Fruit fly (Drosophila melanogaster) whole organism, wandering third instar larva: ENCODE measurements around the gene CAH2.

Experiments used
- Abd-B ChIP-seq: fragments of >200 bp; optimal IDR thresholded peaks from 2 replicates; lab custom pipeline; 2017; ENCODE audit warnings: missing biosample characterization, missing genetic modification characterization
- Dfd ChIP-seq: fragments of >200 bp; optimal IDR thresholded peaks from 2 replicates; lab custom pipeline; 2017; ENCODE audit warnings: missing biosample characterization, missing genetic modification characterization
- HLH106 ChIP-seq: fragments of 200-800 bp; optimal IDR thresholded peaks from 3 replicates; lab custom pipeline; 2019; ENCODE audit warnings: missing biosample characterization, mild to moderate bottlenecking, missing genetic modification characterization, moderate library complexity
- Hr78 ChIP-seq: fragments of >200 bp; optimal IDR thresholded peaks from 2 replicates; lab custom pipeline; 2017; ENCODE audit warnings: missing biosample characterization, missing genetic modification characterization
- Myc ChIP-seq: fragments of >200 bp; optimal IDR thresholded peaks from 2 replicates; lab custom pipeline; 2017
- N ChIP-seq: fragments of >200 bp; optimal IDR thresholded peaks from 2 replicates; lab custom pipeline; 2018; ENCODE audit warnings: missing biosample characterization, missing external identifiers, missing genetic modification characterization
- Sp1 ChIP-seq: fragments of 200-800 bp; sonication (Bioruptor generic); optimal IDR thresholded peaks from 3 replicates; lab custom pipeline; 2019; ENCODE audit warnings: missing biosample characterization, mild to moderate bottlenecking, missing genetic modification characterization, moderate library complexity
- dmrt93B ChIP-seq: fragments of 200-800 bp; sonication (Bioruptor generic); optimal IDR thresholded peaks from 2 replicates; lab custom pipeline; 2018; ENCODE audit warnings: missing biosample characterization, mild to moderate bottlenecking, missing genetic modification characterization
- h ChIP-seq: fragments of 200-800 bp; sonication (Bioruptor generic); optimal IDR thresholded peaks from 3 replicates; lab custom pipeline; 2016; ENCODE audit warnings: missing biosample characterization, mild to moderate bottlenecking, missing genetic modification characterization
- jim ChIP-seq: fragments of 175-275, 200-325 bp; sonication (Bioruptor generic); optimal IDR thresholded peaks from 2 replicates; lab custom pipeline; 2016; ENCODE audit warnings: missing biosample characterization, mild to moderate bottlenecking, missing genetic modification characterization
- pan ChIP-seq: fragments of >200 bp; optimal IDR thresholded peaks from 2 replicates; lab custom pipeline; 2017
- psq ChIP-seq: fragments of 200-800 bp; sonication (Bioruptor generic); optimal IDR thresholded peaks from 3 replicates; lab custom pipeline; 2017; ENCODE audit warnings: missing biosample characterization, mild to moderate bottlenecking, missing genetic modification characterization, moderate library complexity
- sv ChIP-seq: fragments of 200-800 bp; sonication (Bioruptor generic); optimal IDR thresholded peaks from 3 replicates; lab custom pipeline; 2016; ENCODE audit warnings: missing biosample characterization, missing genetic modification characterization
- woc ChIP-seq: sonication (Bioruptor generic); optimal IDR thresholded peaks from 2 replicates; lab custom pipeline; 2016; ENCODE audit warnings: missing biosample characterization, mild to moderate bottlenecking, missing genetic modification characterization

DNA sequence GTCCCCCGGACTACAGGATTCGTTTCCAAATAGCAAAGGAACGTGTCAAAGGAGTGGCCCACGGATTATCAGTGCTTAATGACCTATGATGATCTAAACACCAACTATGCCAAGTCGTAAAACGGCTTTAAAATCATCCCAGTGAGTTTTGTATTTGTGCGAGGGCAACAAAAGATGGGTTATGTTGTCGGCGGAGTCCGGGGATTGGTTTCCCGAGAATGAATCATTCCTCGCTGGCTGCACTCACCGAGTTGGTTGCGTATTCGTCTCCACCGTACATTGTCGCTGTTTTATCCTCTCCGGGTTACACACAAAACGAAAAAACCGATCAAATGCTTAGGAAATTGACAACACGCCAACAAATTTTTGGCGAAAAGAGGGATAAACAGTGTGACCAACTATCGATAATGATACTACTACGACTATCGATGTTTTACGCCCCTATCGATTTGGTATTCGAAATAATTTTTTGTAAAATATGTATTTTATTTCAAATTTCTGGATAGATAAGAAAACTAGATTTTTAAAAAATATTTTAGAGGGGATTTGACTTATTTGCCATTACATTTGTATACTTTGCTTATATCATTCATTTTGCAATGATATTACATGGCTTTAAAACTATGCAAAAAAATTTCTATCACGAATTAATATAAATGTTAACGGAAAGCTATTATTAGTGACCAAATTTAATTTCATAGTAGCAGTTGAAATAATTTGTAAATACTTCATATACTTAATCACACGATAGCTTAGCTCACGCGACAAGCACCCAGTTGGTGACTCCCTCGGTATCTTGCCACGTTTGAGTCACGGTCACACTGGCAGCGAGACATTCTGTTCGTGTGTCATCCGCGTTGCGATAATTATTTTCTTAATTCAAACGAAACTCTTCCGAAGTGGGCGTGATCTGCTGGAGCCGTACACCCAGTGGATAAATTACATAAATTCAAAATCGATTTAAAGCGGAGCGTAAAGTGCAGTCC lies 31.4 kb upstream of the CAH2 start, which contains the start of the genes eIF3l and Nrx-IV:
- TF ChIP-seq Sp1 = no peak
- TF ChIP-seq dmrt93B = no peak
- no peak for TF ChIP-seq psq (GFP tag; lab: Kevin White, UChicago)
- TF ChIP-seq Myc (lab: Kevin White, UChicago) = no peak
- no peak for TF ChIP-seq sv
- peak; percentile 62 for TF ChIP-seq woc (GFP tag; lab: Kevin White, UChicago)
- no peak for TF ChIP-seq pan (lab: Kevin White, UChicago)
- TF ChIP-seq Dfd (GFP tag; lab: Kevin White, UChicago) = no peak
- no peak for TF ChIP-seq h (GFP tag; lab: Kevin White, UChicago)
- no peak for TF ChIP-seq N (GFP tag; lab: Kevin White, UChicago)
- no peak for TF ChIP-seq Abd-B (GFP tag; lab: Kevin White, UChicago)
- TF ChIP-seq jim (GFP tag; lab: Kevin White, UChicago) = no peak
- no peak for TF ChIP-seq HLH106
- no peak for TF ChIP-seq Hr78 (GFP tag; lab: Kevin White, UChicago)
